Fruit fly (Drosophila melanogaster) whole organism: ENCODE measurements around the gene CG42580.

ENCODE experiments used
- CG8478 ChIP-seq: fragments of >200 bp; optimal IDR thresholded peaks from 2 replicates; lab custom pipeline; 2018; ENCODE audit warnings: inconsistent platforms
- Dll ChIP-seq: fragments of >200 bp; optimal IDR thresholded peaks from 2 replicates; lab custom pipeline; 2017
- EcR ChIP-seq, 2 experiments: fragments of >200 bp; optimal IDR thresholded peaks; 2 replicates each; lab custom pipeline; 2017; ENCODE audit warnings: missing biosample characterization in 2 of 2, missing genetic modification characterization in 2 of 2, missing genetic modification reagents in 2 of 2
- pan ChIP-seq: fragments of >200 bp; optimal IDR thresholded peaks from 2 replicates; lab custom pipeline; 2017
- psq ChIP-seq: fragments of >200 bp; optimal IDR thresholded peaks from 2 replicates; lab custom pipeline; 2017
- usp ChIP-seq: fragments of >200 bp; optimal IDR thresholded peaks from 2 replicates; lab custom pipeline; 2017; ENCODE audit warnings: missing biosample characterization, missing genetic modification characterization, mixed read lengths

DNA sequence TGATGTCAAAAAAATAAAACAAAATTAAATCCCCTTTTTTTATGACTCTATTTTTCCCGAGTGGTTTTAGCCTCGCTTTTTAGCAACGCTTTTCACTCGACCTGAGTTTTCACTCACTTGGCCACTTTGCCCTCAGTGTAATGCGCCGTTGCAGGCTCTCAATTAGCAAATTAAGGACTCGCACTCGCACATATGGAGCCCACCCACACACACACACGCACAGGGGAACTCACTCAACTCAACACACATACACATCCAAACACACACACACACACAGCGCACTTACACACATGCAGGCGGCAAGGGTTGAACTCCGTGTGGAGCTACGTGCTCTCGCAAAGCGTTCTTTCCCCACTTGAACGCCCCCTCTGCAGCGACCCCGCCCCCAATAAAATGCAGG lies 38.9 kb downstream of the CG42580 start:
- TF ChIP-seq usp (GFP tag; lab: Kevin White, UChicago) (no peak), psq (lab: Kevin White, UChicago) (no peak), EcR (GFP tag; optimal IDR thresholded peaks at IDR 0.05; lab: Kevin White, UChicago) (no peak), pan (lab: Kevin White, UChicago) (no peak), CG8478 (lab: Kevin White, UChicago) (no peak), Dll (no peak)
